Fruit fly (Drosophila melanogaster): Measurements from ENCODE around the gene CG4174.

CG4174 gene

dm6 chr3L:18667115-18667514 is 49.4 kb upstream of the CG4174 start, which contains the start of gene CG42495 (continued):
- TF ChIP-seq CG4360 (GFP tag; IDR thresholded peaks at IDR 0.05) (no peak), CG6254 (GFP tag; optimal IDR thresholded peaks at IDR 0.05) (no peak), CG7928 (GFP tag; optimal IDR thresholded peaks at IDR 0.05) (no peak), CG10321 (GFP tag; IDR thresholded peaks at IDR 0.05) (no peak), pros (GFP tag; optimal IDR thresholded peaks at IDR 0.05) (no peak), Doc2 (GFP tag; IDR thresholded peaks at IDR 0.05) (no peak), nerfin-1 (tag; optimal IDR thresholded peaks at IDR 0.05) (peak; percentile 30), CG2202 (tag; optimal IDR thresholded peaks at IDR 0.05) (no peak), row (GFP tag; IDR thresholded peaks at IDR 0.05) (no peak), rib (GFP tag; IDR thresholded peaks at IDR 0.05) (no peak), CG42726 (GFP tag; IDR thresholded peaks at IDR 0.05; ENCODE audit: partially characterized antibody) (peak; percentile 24; the same call in 1 of the 2 replicates), Chrac-16 (GFP tag; optimal IDR thresholded peaks at IDR 0.05) (no peak), NFAT (GFP tag; IDR thresholded peaks at IDR 0.05) (no peak), CG12942 (GFP tag; optimal IDR thresholded peaks at IDR 0.05) (no peak), D (optimal IDR thresholded peaks at IDR 0.05) (no peak), D (GFP tag; optimal IDR thresholded peaks at IDR 0.05) (no peak), corto (GFP tag; optimal IDR thresholded peaks at IDR 0.05) (no peak), gsb (GFP tag; IDR thresholded peaks at IDR 0.05) (no peak), emc (GFP tag; optimal IDR thresholded peaks at IDR 0.05) (no peak), Atf-2 (GFP tag; optimal IDR thresholded peaks at IDR 0.05) (no peak), nerfin-2 (GFP tag; IDR thresholded peaks at IDR 0.05; ENCODE audit: partially characterized antibody) (no peak), Opbp (GFP tag; IDR thresholded peaks at IDR 0.05; ENCODE audit: partially characterized antibody) (peak; percentile 46; the same call in 2 of the 3 replicates), bab2 (GFP tag; optimal IDR thresholded peaks at IDR 0.05) (no peak), CG3726 (GFP tag; IDR thresholded peaks at IDR 0.05) (no peak), schlank (tag; optimal IDR thresholded peaks at IDR 0.05) (no peak), Mrtf (GFP tag; IDR thresholded peaks at IDR 0.05) (no peak), run (tag; optimal IDR thresholded peaks at IDR 0.05) (no peak), CG30020 (tag; optimal IDR thresholded peaks at IDR 0.05) (no peak), wdn (GFP tag; IDR thresholded peaks at IDR 0.05) (no peak), chm (GFP tag; IDR thresholded peaks at IDR 0.05) (no peak), Doc3 (GFP tag; IDR thresholded peaks at IDR 0.05; ENCODE audit: partially characterized antibody) (no peak; the same call in 2 of the 3 replicates), ranshi (GFP tag; IDR thresholded peaks at IDR 0.05) (no peak), fd3F (GFP tag; optimal IDR thresholded peaks at IDR 0.05) (no peak), grau (tag; optimal IDR thresholded peaks at IDR 0.05) (no peak), CG7786 (GFP tag; optimal IDR thresholded peaks at IDR 0.05) (no peak), dimm (GFP tag; IDR thresholded peaks at IDR 0.05) (no peak), CG2199 (GFP tag; IDR thresholded peaks at IDR 0.05) (0 out of 3 replicates have a peak, but pooled peaks have one; percentile 12), NC2α (GFP tag; optimal IDR thresholded peaks at IDR 0.05) (no peak), gt (GFP tag; IDR thresholded peaks at IDR 0.05) (no peak), Hr3 (GFP tag; optimal IDR thresholded peaks at IDR 0.05) (no peak), CG17612 (GFP tag; IDR thresholded peaks at IDR 0.05) (no peak), insv (GFP tag; optimal IDR thresholded peaks at IDR 0.05) (no peak), Stat92E (GFP tag; optimal IDR thresholded peaks at IDR 0.05) (no peak), E2f2 (GFP tag; IDR thresholded peaks at IDR 0.05) (peak; percentile 100), CG8290 (GFP tag; optimal IDR thresholded peaks at IDR 0.05) (no peak), CG8290 (tag; optimal IDR thresholded peaks at IDR 0.05) (no peak), Eip74EF (GFP tag; optimal IDR thresholded peaks at IDR 0.05) (no peak), CG33213 (GFP tag; optimal IDR thresholded peaks at IDR 0.05) (peak; percentile 21), CG7839 (tag; optimal IDR thresholded peaks at IDR 0.05) (no peak), HLH4C (GFP tag; IDR thresholded peaks at IDR 0.05; ENCODE audit: partially characterized antibody) (no peak), CG9876 (GFP tag; optimal IDR thresholded peaks at IDR 0.05) (no peak), Sox100B (GFP tag; optimal IDR thresholded peaks at IDR 0.05) (no peak)

Data from whole organism, embryonic.